Fruit fly (Drosophila melanogaster) whole organism, embryonic: ENCODE results near the gene CG3184.

ENCODE experiments used
- ATbp ChIP-seq: fragments of 200-800 bp; sonication (Bioruptor generic); optimal IDR thresholded peaks from 2 replicates; lab custom pipeline; 2017; ENCODE audit warnings: missing biosample characterization, mild to moderate bottlenecking, missing genetic modification characterization, missing genetic modification reagents
- CG12769 ChIP-seq: fragments of 200-800 bp; sonication (Bioruptor generic); optimal IDR thresholded peaks from 2 replicates; lab custom pipeline; 2019; ENCODE audit warnings: missing biosample characterization, mild to moderate bottlenecking, missing genetic modification characterization, moderate library complexity
- CG13894 ChIP-seq: fragments of 200-800 bp; sonication (Bioruptor generic); optimal IDR thresholded peaks from 3 replicates; lab custom pipeline; 2018; ENCODE audit warnings: missing biosample characterization, mild to moderate bottlenecking, missing genetic modification characterization, moderate library complexity
- CG14441 ChIP-seq: fragments of 200-800 bp; sonication (Bioruptor generic); IDR thresholded peaks from 2 replicates; pipeline ENCODE4 v1.3.6; 2022; ENCODE audit warnings: missing biosample characterization, missing genetic modification characterization
- CG15514 ChIP-seq: fragments of 200-800 bp; sonication (Bioruptor generic); optimal IDR thresholded peaks from 3 replicates; lab custom pipeline; 2017; ENCODE audit warnings: missing biosample characterization, missing genetic modification characterization, mild to moderate bottlenecking, moderate library complexity, missing genetic modification reagents
- CG1603 ChIP-seq: fragments of 200-800 bp; sonication (Bioruptor generic); optimal IDR thresholded peaks from 2 replicates; lab custom pipeline; 2019; ENCODE audit warnings: missing biosample characterization, mild to moderate bottlenecking, missing genetic modification characterization, moderate library complexity
- CG2199 ChIP-seq: fragments of 200-800 bp; sonication (Bioruptor generic); IDR thresholded peaks from 3 replicates; pipeline ENCODE4 v1.3.6; 2022; ENCODE audit warnings: missing biosample characterization, missing genetic modification characterization
- CG2678 ChIP-seq: fragments of 200-800 bp; sonication (Bioruptor generic); optimal IDR thresholded peaks from 3 replicates; lab custom pipeline; 2019; ENCODE audit warnings: missing biosample characterization, mild to moderate bottlenecking, missing genetic modification characterization, moderate library complexity
- CG5180 ChIP-seq: fragments of 200-800 bp; sonication (Bioruptor generic); optimal IDR thresholded peaks from 3 replicates; lab custom pipeline; 2017; ENCODE audit warnings: missing biosample characterization, missing genetic modification characterization, mild to moderate bottlenecking, moderate library complexity, missing genetic modification reagents
- CG8290 ChIP-seq, 3 experiments: fragments of 200-800 bp; sonication (Bioruptor generic); optimal IDR thresholded peaks; 2 replicates each; lab custom pipeline; 2016 to 2019; ENCODE audit warnings: missing biosample characterization in 3 of 3, missing genetic modification characterization in 3 of 3, mild to moderate bottlenecking in 2 of 3, moderate library complexity in 1 of 3
- CG8388 ChIP-seq: fragments of 200-800 bp; sonication (Bioruptor generic); optimal IDR thresholded peaks from 2 replicates; lab custom pipeline; 2019; ENCODE audit warnings: missing biosample characterization, mild to moderate bottlenecking, missing genetic modification characterization, moderate library complexity
- Deaf1 ChIP-seq: fragments of 200-800 bp; optimal IDR thresholded peaks from 3 replicates; lab custom pipeline; 2019; ENCODE audit warnings: missing biosample characterization, mild to moderate bottlenecking, missing genetic modification characterization, moderate library complexity
- Drgx ChIP-seq: fragments of 200-800 bp; sonication (Bioruptor generic); IDR thresholded peaks from 2 replicates; pipeline ENCODE4 v1.3.6; 2022; ENCODE audit warnings: missing biosample characterization, missing genetic modification characterization
- E2f2 ChIP-seq: fragments of 200-800 bp; sonication (Bioruptor generic); IDR thresholded peaks from 2 replicates; pipeline ENCODE4 v1.3.6; 2022; ENCODE audit warnings: missing biosample characterization, missing genetic modification characterization
- ERR ChIP-seq: fragments of 200-800 bp; sonication (Bioruptor generic); optimal IDR thresholded peaks from 2 replicates; lab custom pipeline; 2016; ENCODE audit warnings: missing biosample characterization, missing genetic modification characterization
- Fer1 ChIP-seq: fragments of 200-800 bp; sonication (Bioruptor generic); optimal IDR thresholded peaks from 2 replicates; lab custom pipeline; 2017; ENCODE audit warnings: missing biosample characterization, mild to moderate bottlenecking, missing genetic modification characterization
- Gsc ChIP-seq: fragments of 200-800 bp; sonication (Bioruptor generic); IDR thresholded peaks from 2 replicates; pipeline ENCODE4 v1.3.6; 2022; ENCODE audit warnings: missing biosample characterization, missing genetic modification characterization
- Hr51 ChIP-seq, 2 experiments: fragments of 200-800 bp; sonication (Bioruptor generic); optimal IDR thresholded peaks; 2 replicates in 1 of 2; 3 replicates in 1 of 2; lab custom pipeline; 2016 to 2018; ENCODE audit warnings: missing biosample characterization in 2 of 2, missing genetic modification characterization in 2 of 2, mild to moderate bottlenecking in 1 of 2, moderate library complexity in 1 of 2
- Med ChIP-seq: fragments of 200-800 bp; sonication (Bioruptor generic); peaks from one replicate; lab custom pipeline; 2016; ENCODE audit warnings: missing biosample characterization, missing genetic modification characterization, mild to moderate bottlenecking, inconsistent platforms, moderate library complexity
- NFAT ChIP-seq: fragments of 200-800 bp; sonication (Bioruptor generic); IDR thresholded peaks from 2 replicates; pipeline ENCODE4 v1.3.6; 2022; ENCODE audit warnings: missing biosample characterization, missing genetic modification characterization
- Nf-YB ChIP-seq: fragments of 200-800 bp; sonication (Bioruptor generic); optimal IDR thresholded peaks from 3 replicates; lab custom pipeline; 2019; ENCODE audit warnings: missing biosample characterization, mild to moderate bottlenecking, missing genetic modification characterization, moderate library complexity
- Ptx1 ChIP-seq: fragments of 200-800 bp; sonication (Bioruptor generic); IDR thresholded peaks from 2 replicates; pipeline ENCODE4 v1.3.6; 2022; ENCODE audit warnings: missing biosample characterization, missing genetic modification characterization
- Trl ChIP-seq, 3 experiments: fragments of >200 bp in 2 of 3; fragments of 200-800 bp in 1 of 3; sonication (Bioruptor generic) in 1 of 3; optimal IDR thresholded peaks; 2 replicates in 1 of 3; 3 replicates in 2 of 3; lab custom pipeline; 2016 to 2017; ENCODE audit warnings: missing biosample characterization in 1 of 3, missing genetic modification characterization in 1 of 3
- YL-1 ChIP-seq: fragments of 200-800 bp; sonication (Bioruptor generic); optimal IDR thresholded peaks from 3 replicates; lab custom pipeline; 2017; ENCODE audit warnings: missing biosample characterization, mild to moderate bottlenecking, missing genetic modification characterization
- bsh ChIP-seq, 2 experiments: fragments of 200-800 bp; sonication (Bioruptor generic); optimal IDR thresholded peaks; 2 replicates each; lab custom pipeline; 2017 to 2018; ENCODE audit warnings: mild to moderate bottlenecking in 2 of 2, missing biosample characterization in 2 of 2, missing genetic modification characterization in 2 of 2, moderate library complexity in 1 of 2
- cg ChIP-seq: fragments of 200-800 bp; sonication (Bioruptor generic); optimal IDR thresholded peaks from 3 replicates; lab custom pipeline; 2019; ENCODE audit warnings: missing biosample characterization, mild to moderate bottlenecking, missing genetic modification characterization, moderate library complexity
- chinmo ChIP-seq: fragments of 200-800 bp; sonication (Bioruptor generic); IDR thresholded peaks from 4 replicates; pipeline ENCODE4 v1.3.6; 2022; ENCODE audit warnings: missing biosample characterization, missing genetic modification characterization; ENCODE audit not compliant: partially characterized antibody
- crol ChIP-seq: fragments of 200-800 bp; sonication (Bioruptor generic); IDR thresholded peaks from 2 replicates; pipeline ENCODE4 v1.3.6; 2022; ENCODE audit warnings: missing biosample characterization, missing genetic modification characterization
- exex ChIP-seq: fragments of 200-800 bp; sonication (Bioruptor generic); optimal IDR thresholded peaks from 4 replicates; lab custom pipeline; 2018; ENCODE audit warnings: missing biosample characterization, mild to moderate bottlenecking, missing genetic modification characterization, moderate library complexity
- grau ChIP-seq: fragments of 200-800 bp; optimal IDR thresholded peaks from 3 replicates; lab custom pipeline; 2019; ENCODE audit warnings: missing biosample characterization, mild to moderate bottlenecking, missing genetic modification characterization, moderate library complexity
- kni ChIP-seq: fragments of 200-800 bp; sonication (Bioruptor generic); optimal IDR thresholded peaks from 3 replicates; lab custom pipeline; 2017; ENCODE audit warnings: mild to moderate bottlenecking, missing biosample characterization, missing genetic modification reagents, missing genetic modification characterization
- lab ChIP-seq: fragments of 200-800 bp; sonication (Bioruptor generic); optimal IDR thresholded peaks from 3 replicates; lab custom pipeline; 2017; ENCODE audit warnings: missing biosample characterization, missing genetic modification characterization, mild to moderate bottlenecking, moderate library complexity, missing genetic modification reagents
- mirr ChIP-seq: fragments of 200-800 bp; sonication (Bioruptor generic); optimal IDR thresholded peaks from 3 replicates; lab custom pipeline; 2018; ENCODE audit warnings: missing biosample characterization, mild to moderate bottlenecking, missing genetic modification characterization
- nom ChIP-seq: fragments of 200-800 bp; sonication (Bioruptor generic); optimal IDR thresholded peaks from 2 replicates; lab custom pipeline; 2017; ENCODE audit warnings: missing biosample characterization, missing genetic modification characterization, mild to moderate bottlenecking, moderate library complexity, missing genetic modification reagents
- oc ChIP-seq: fragments of 200-800 bp; sonication (Bioruptor generic); optimal IDR thresholded peaks from 2 replicates; lab custom pipeline; 2018; ENCODE audit warnings: missing biosample characterization, mild to moderate bottlenecking, missing genetic modification characterization, moderate library complexity
- pb ChIP-seq: fragments of 200-800 bp; sonication (Bioruptor generic); optimal IDR thresholded peaks from 3 replicates; lab custom pipeline; 2016; ENCODE audit warnings: missing biosample characterization, missing genetic modification characterization
- psq ChIP-seq: fragments of 200-800 bp; sonication (Bioruptor generic); optimal IDR thresholded peaks from 2 replicates; lab custom pipeline; 2017; ENCODE audit warnings: missing biosample characterization, missing genetic modification characterization
- run ChIP-seq: fragments of 200-800 bp; sonication (Bioruptor generic); optimal IDR thresholded peaks from 3 replicates; lab custom pipeline; 2018; ENCODE audit warnings: missing biosample characterization, mild to moderate bottlenecking, missing genetic modification characterization
- sd ChIP-seq: fragments of 200-800 bp; sonication (Bioruptor generic); optimal IDR thresholded peaks from 3 replicates; lab custom pipeline; 2018; ENCODE audit warnings: missing biosample characterization, mild to moderate bottlenecking, missing genetic modification characterization, moderate library complexity
- sob ChIP-seq: fragments of 200-800 bp; sonication (Bioruptor generic); IDR thresholded peaks from 2 replicates; pipeline ENCODE4 v1.3.6; 2022; ENCODE audit warnings: missing biosample characterization, missing genetic modification characterization
- tin ChIP-seq: fragments of 200-800 bp; sonication (Bioruptor generic); optimal IDR thresholded peaks from 3 replicates; lab custom pipeline; 2016; ENCODE audit warnings: missing biosample characterization, missing genetic modification characterization
- twi ChIP-seq: fragments of 200-800 bp; optimal IDR thresholded peaks from 2 replicates; lab custom pipeline; 2019; ENCODE audit warnings: missing biosample characterization, mild to moderate bottlenecking, missing genetic modification characterization, moderate library complexity

The CG3184 gene

DNA sequence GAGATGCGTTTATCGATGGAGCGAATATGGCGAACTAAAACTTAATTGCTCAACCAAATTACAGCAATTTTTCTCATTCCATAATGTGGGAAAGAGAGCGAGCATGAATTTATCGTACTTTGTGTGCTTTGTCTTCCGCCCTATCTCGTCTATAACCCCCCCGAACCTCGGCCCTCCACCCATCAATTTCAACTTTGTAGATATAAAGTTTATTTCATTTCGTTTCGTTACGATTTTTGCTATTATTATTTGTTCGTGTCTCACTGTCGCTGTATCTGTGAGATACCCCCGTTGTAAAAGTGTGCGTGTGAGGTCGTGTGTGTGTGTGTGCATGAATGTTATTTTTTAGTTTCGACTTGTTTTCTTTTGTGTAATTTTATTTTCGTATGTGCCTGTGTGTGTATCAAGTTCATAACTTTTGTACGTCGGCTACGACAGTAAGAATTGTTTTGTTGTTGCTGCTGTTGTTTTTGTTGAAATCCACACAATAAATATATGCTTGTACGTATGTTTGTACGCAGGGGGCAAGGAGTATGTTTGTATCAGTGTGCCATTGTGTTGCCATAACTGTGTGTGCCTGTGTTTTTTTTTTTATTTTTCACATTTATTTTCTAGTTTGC lies 20.1 kb upstream of the CG3184 start (continued):
- TF ChIP-seq crol (GFP tag; lab: Robert Waterston, UW) = peak; percentile 60
- no peak for TF ChIP-seq oc
- TF ChIP-seq pb (GFP tag; lab: Kevin White, UChicago) = no peak
- TF ChIP-seq, all 482 proteins: peak for 24

- TF ChIP-seq Drgx (peak; percentile 56), nom (peak; percentile 87), Trl (optimal IDR thresholded peaks at IDR 0.05; lab: Kevin White, UChicago) (peak in 1 of 2 experiments; percentile 8), Trl (GFP tag; optimal IDR thresholded peaks at IDR 0.05; lab: Kevin White, UChicago) (no peak), bsh (GFP tag; optimal IDR thresholded peaks at IDR 0.05; lab: Kevin White, UChicago) (peak in 1 of 2 experiments; percentile 73), Gsc (GFP tag; lab: Robert Waterston, UW) (no peak)
These were observed 19.6 kb upstream of the CG3184 start for dm6 chrX:6708138-6708537.

DNA sequence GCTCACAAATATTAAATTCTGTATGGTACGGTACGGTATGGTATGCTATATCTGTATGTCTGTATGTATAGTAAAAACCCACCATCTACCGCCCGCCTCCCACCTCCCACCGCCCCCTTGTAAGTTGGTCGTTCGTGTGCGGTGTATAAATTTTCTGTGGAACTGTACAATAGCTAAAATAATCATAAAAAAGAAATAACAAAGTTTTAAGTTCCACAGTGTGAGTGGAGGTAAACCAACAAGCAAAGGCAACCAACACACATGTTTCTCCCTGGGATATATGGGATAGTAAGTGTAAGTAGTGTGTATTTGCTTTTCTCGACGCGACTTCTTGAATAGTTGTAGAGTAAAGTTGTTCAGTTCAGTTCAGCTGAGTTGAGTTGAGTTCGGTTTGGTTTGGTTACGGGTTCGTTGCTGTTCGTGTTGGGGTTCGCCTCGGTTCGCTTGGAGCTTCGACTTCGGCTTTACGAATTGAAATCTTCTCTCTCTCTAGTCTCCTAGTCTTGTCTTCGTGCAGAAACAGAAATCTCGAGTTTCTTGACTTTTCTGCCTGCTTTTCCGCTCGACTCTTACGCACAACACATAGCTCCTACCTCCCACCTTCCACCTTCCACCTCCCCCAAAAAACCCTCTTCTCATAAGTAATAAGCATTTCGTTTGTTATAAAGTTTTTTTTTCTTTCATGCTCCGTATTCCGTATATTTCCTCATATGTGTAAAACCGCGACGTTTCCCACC lies 18.2 kb upstream of the CG3184 start:
- peak; percentile 52 for TF ChIP-seq CG13894 (tag; lab: Kevin White, UChicago)
- peak; percentile 16 for TF ChIP-seq grau (tag; lab: Kevin White, UChicago)
- TF ChIP-seq crol (GFP tag; lab: Robert Waterston, UW) = peak; percentile 74
- peak; percentile 91 for TF ChIP-seq CG12769
- TF ChIP-seq Nf-YB (GFP tag; lab: Kevin White, UChicago) = no peak
- peak; percentile 31 for TF ChIP-seq Fer1
- TF ChIP-seq exex (tag; lab: Kevin White, UChicago) = peak; percentile 18
- no peak for TF ChIP-seq Hr51 (GFP tag; optimal IDR thresholded peaks at IDR 0.05; lab: Kevin White, UChicago)
- peak; percentile 97 for TF ChIP-seq CG5180
- no peak for TF ChIP-seq ERR (GFP tag; lab: Kevin White, UChicago)
- peak; percentile 44; the same call in 1 of the 3 replicates for TF ChIP-seq CG2199 (GFP tag; lab: Robert Waterston, UW)
- TF ChIP-seq Deaf1 = peak; percentile 89
- TF ChIP-seq YL-1 (GFP tag; lab: Kevin White, UChicago) = no peak
- TF ChIP-seq E2f2 (GFP tag; lab: Robert Waterston, UW) = no peak
- TF ChIP-seq CG2678 = peak; percentile 22
- TF ChIP-seq CG14441 (GFP tag; lab: Robert Waterston, UW) = peak; percentile 41
- peak; percentile 46 for TF ChIP-seq cg (GFP tag; lab: Kevin White, UChicago)
- 0 out of 4 replicates have a peak, but pooled peaks have one; percentile 49 for TF ChIP-seq chinmo (GFP tag; lab: Robert Waterston, UW)
- peak; percentile 39 for TF ChIP-seq kni
- TF ChIP-seq CG8290 (GFP tag; optimal IDR thresholded peaks at IDR 0.05; lab: Kevin White, UChicago) = no peak
- TF ChIP-seq CG8290 (tag; optimal IDR thresholded peaks at IDR 0.05; lab: Kevin White, UChicago) = peak in 1 of 2 experiments; percentile 32
- no peak for TF ChIP-seq sob
- TF ChIP-seq tin = no peak
- TF ChIP-seq CG15514 (GFP tag; lab: Kevin White, UChicago) = peak; percentile 24
- TF ChIP-seq lab (GFP tag; lab: Kevin White, UChicago) = peak; percentile 49
- peak; percentile 8 for TF ChIP-seq ATbp (GFP tag; lab: Kevin White, UChicago)
- TF ChIP-seq sd (tag; lab: Kevin White, UChicago) = peak; percentile 36
- peak; percentile 59 for TF ChIP-seq mirr (GFP tag; lab: Kevin White, UChicago)
- peak; percentile 83 for TF ChIP-seq CG8388 (GFP tag; lab: Kevin White, UChicago)
- TF ChIP-seq twi (tag; lab: Kevin White, UChicago) = peak; percentile 34
- TF ChIP-seq Ptx1 (GFP tag; lab: Robert Waterston, UW) = no peak
- no peak for TF ChIP-seq run (tag; lab: Kevin White, UChicago)
- TF ChIP-seq psq (GFP tag; lab: Kevin White, UChicago) = peak; percentile 31
- TF ChIP-seq CG1603 (tag; lab: Kevin White, UChicago) = peak; percentile 6
- TF ChIP-seq NFAT (GFP tag; lab: Robert Waterston, UW) = 0 out of 2 replicates have a peak, but pooled peaks have one; percentile 12
- TF ChIP-seq Med (GFP tag; lab: Kevin White, UChicago) = peak; percentile 6
